Worm (Caenorhabditis elegans) whole organism, L4 larva: Measurements from ENCODE around the gene gst-6.
A peak's percentile ranks its signal among the peaks of the same experiment; 100 is the strongest.

ENCODE experiments used
- F10B5.3 ChIP-seq: sonication (generic microtip); optimal IDR thresholded peaks from 2 replicates; lab custom pipeline; 2016; ENCODE audit warnings: mild to moderate bottlenecking, missing genetic modification characterization, missing compliant biosample characterization
- F37D6.2 ChIP-seq: sonication (generic microtip); optimal IDR thresholded peaks from 2 replicates; lab custom pipeline; 2016; ENCODE audit warnings: mild to moderate bottlenecking, missing genetic modification characterization, missing compliant biosample characterization
- F49E8.2 ChIP-seq: sonication (generic microtip); optimal IDR thresholded peaks from 2 replicates; lab custom pipeline; 2016; ENCODE audit warnings: missing compliant biosample characterization, mild to moderate bottlenecking, missing genetic modification characterization, borderline replicate concordance
- Y48G9A.11 ChIP-seq: fragments of 200-800 bp; sonication (Bioruptor generic); IDR thresholded peaks from 2 replicates; pipeline ENCODE4 v1.3.6; 2022; ENCODE audit warnings: missing genetic modification reagents, missing genetic modification characterization, missing compliant biosample characterization
- ZK337.2 ChIP-seq: fragments of 200-800 bp; sonication (Bioruptor generic); IDR thresholded peaks from 2 replicates; pipeline ENCODE4 v1.3.6; 2022; ENCODE audit warnings: missing genetic modification reagents, missing genetic modification characterization, missing compliant biosample characterization
- arid-1 ChIP-seq: fragments of 200-800 bp; sonication (Bioruptor generic); conservative IDR thresholded peaks from 2 replicates; pipeline ENCODE4 v1.3.6; 2022; ENCODE audit warnings: missing genetic modification reagents, missing genetic modification characterization, missing compliant biosample characterization
- attf-4 ChIP-seq: sonication (generic microtip); optimal IDR thresholded peaks from 3 replicates; lab custom pipeline; 2017; ENCODE audit warnings: missing biosample characterization, missing genetic modification characterization
- ceh-20 ChIP-seq: fragments of 200-800 bp; sonication (Bioruptor generic); IDR thresholded peaks from 2 replicates; pipeline ENCODE4 v1.3.6; 2022; ENCODE audit warnings: missing genetic modification reagents, missing genetic modification characterization, missing compliant biosample characterization
- ceh-28 ChIP-seq: fragments of 150-350 bp; optimal IDR thresholded peaks from 2 replicates; lab custom pipeline; 2014; ENCODE audit warnings: missing biosample characterization, missing genetic modification reagents, missing genetic modification characterization
- ceh-62 ChIP-seq: sonication (generic microtip); optimal IDR thresholded peaks from 2 replicates; lab custom pipeline; 2017; ENCODE audit warnings: missing biosample characterization, missing genetic modification characterization
- cey-2 ChIP-seq: sonication (generic microtip); optimal IDR thresholded peaks from 3 replicates; lab custom pipeline; 2017; ENCODE audit warnings: missing genetic modification characterization, mild to moderate bottlenecking, missing compliant biosample characterization, antibody characterized with exemption, borderline replicate concordance; ENCODE audit not compliant: insufficient read depth
- daf-12 ChIP-seq: fragments of 150-350 bp; optimal IDR thresholded peaks from 2 replicates; lab custom pipeline; 2014; ENCODE audit warnings: missing biosample characterization, missing genetic modification reagents, missing genetic modification characterization
- daf-19 ChIP-seq: fragments of 200-800 bp; sonication (Bioruptor generic); conservative IDR thresholded peaks from 2 replicates; pipeline ENCODE4 v1.3.6; 2022; ENCODE audit warnings: missing genetic modification characterization, missing compliant biosample characterization
- dmd-6 ChIP-seq: fragments of 200-800 bp; sonication (Bioruptor generic); IDR thresholded peaks from 2 replicates; pipeline ENCODE4 v1.3.6; 2022; ENCODE audit warnings: missing genetic modification reagents, missing genetic modification characterization, missing compliant biosample characterization
- duxl-1 ChIP-seq: sonication (generic microtip); optimal IDR thresholded peaks from 2 replicates; lab custom pipeline; 2016; ENCODE audit warnings: mild to moderate bottlenecking, missing genetic modification characterization, moderate library complexity, missing compliant biosample characterization; ENCODE audit not compliant: poor library complexity
- dve-1 ChIP-seq: sonication (generic microtip); optimal IDR thresholded peaks from 2 replicates; lab custom pipeline; 2017; ENCODE audit warnings: antibody characterized with exemption, mild to moderate bottlenecking, missing genetic modification characterization, missing compliant biosample characterization; ENCODE audit not compliant: insufficient read depth
- egl-27 ChIP-seq: sonication (generic microtip); optimal IDR thresholded peaks from 3 replicates; lab custom pipeline; 2017; ENCODE audit warnings: missing biosample characterization, missing genetic modification reagents, missing genetic modification characterization
- egl-43 ChIP-seq: fragments of 200-800 bp; sonication (Bioruptor generic); IDR thresholded peaks from 2 replicates; pipeline ENCODE4 v1.3.6; 2022; ENCODE audit warnings: missing genetic modification reagents, missing genetic modification characterization, missing compliant biosample characterization
- hif-1 ChIP-seq, 2 experiments: sonication (generic microtip); optimal IDR thresholded peaks; 2 replicates each; lab custom pipeline; 2016 to 2017; ENCODE audit warnings: missing compliant biosample characterization in 2 of 2, missing genetic modification characterization in 2 of 2, missing genetic modification reagents in 2 of 2, missing genotype in 2 of 2, mild to moderate bottlenecking in 1 of 2
- hlh-30 ChIP-seq: sonication (generic microtip); optimal IDR thresholded peaks from 2 replicates; lab custom pipeline; 2017; ENCODE audit warnings: antibody characterized with exemption, mild to moderate bottlenecking, missing genetic modification characterization, missing compliant biosample characterization; ENCODE audit not compliant: insufficient read depth
- hmg-1.1 ChIP-seq: fragments of 200-800 bp; sonication (Bioruptor generic); IDR thresholded peaks from 2 replicates; pipeline ENCODE4 v1.3.6; 2022; ENCODE audit warnings: missing genetic modification reagents, missing genetic modification characterization, missing compliant biosample characterization
- lin-1 ChIP-seq: fragments of 200-800 bp; sonication (Bioruptor generic); IDR thresholded peaks from 2 replicates; pipeline ENCODE4 v1.3.6; 2022; ENCODE audit warnings: missing genetic modification reagents, missing genetic modification characterization, missing compliant biosample characterization
- lin-13 ChIP-seq: fragments of 150-350 bp; optimal IDR thresholded peaks from 2 replicates; lab custom pipeline; 2014; ENCODE audit warnings: missing biosample characterization, missing genetic modification reagents, missing genetic modification characterization
- lin-29 ChIP-seq: fragments of 200-800 bp; sonication (Bioruptor generic); IDR thresholded peaks from 2 replicates; pipeline ENCODE4 v1.3.6; 2022; ENCODE audit warnings: missing genetic modification reagents, missing genetic modification characterization, missing compliant biosample characterization
- lin-39 ChIP-seq: fragments of 150-350 bp; optimal IDR thresholded peaks from 2 replicates; lab custom pipeline; 2014; ENCODE audit warnings: missing biosample characterization, missing genetic modification reagents, missing genetic modification characterization
- lir-3 ChIP-seq: sonication (generic microtip); optimal IDR thresholded peaks from 2 replicates; lab custom pipeline; 2016; ENCODE audit warnings: mild to moderate bottlenecking, missing genetic modification characterization, missing compliant biosample characterization
- lsy-2 ChIP-seq, 2 experiments: fragments of 150-350 bp in 1 of 2; sonication (generic microtip) in 1 of 2; optimal IDR thresholded peaks; 2 replicates each; lab custom pipeline; 2014 to 2017; ENCODE audit warnings: missing biosample characterization in 2 of 2, missing genetic modification characterization in 2 of 2
- madf-9 ChIP-seq: fragments of 200-800 bp; sonication (Bioruptor generic); conservative IDR thresholded peaks from 2 replicates; pipeline ENCODE4 v1.3.6; 2022; ENCODE audit warnings: missing genetic modification reagents, missing genetic modification characterization, missing compliant biosample characterization
- mdl-1 ChIP-seq, 2 experiments: fragments of 150-350 bp in 1 of 2; sonication (generic microtip) in 1 of 2; optimal IDR thresholded peaks; 2 replicates each; lab custom pipeline; 2014 to 2017; ENCODE audit warnings: missing biosample characterization in 2 of 2, missing genetic modification characterization in 2 of 2
- mep-1 ChIP-seq: fragments of 150-350 bp; sonication (generic microtip); optimal IDR thresholded peaks from 3 replicates; lab custom pipeline; 2014; ENCODE audit warnings: missing biosample characterization, missing genetic modification characterization
- mes-2 ChIP-seq: sonication (generic microtip); optimal IDR thresholded peaks from 2 replicates; lab custom pipeline; 2016; ENCODE audit warnings: missing genotype, mild to moderate bottlenecking, missing genetic modification characterization, missing compliant biosample characterization; ENCODE audit not compliant: poor library complexity, severe bottlenecking
- nhr-11 ChIP-seq: fragments of 150-350 bp; optimal IDR thresholded peaks from 2 replicates; lab custom pipeline; 2014; ENCODE audit warnings: missing biosample characterization, missing genetic modification characterization
- nhr-25 ChIP-seq: sonication (generic microtip); optimal IDR thresholded peaks from 2 replicates; lab custom pipeline; 2017; ENCODE audit warnings: missing genetic modification characterization, mild to moderate bottlenecking, missing compliant biosample characterization, antibody characterized with exemption, moderate library complexity, borderline replicate concordance; ENCODE audit not compliant: insufficient read depth
- nhr-28 ChIP-seq: fragments of 150-350 bp; optimal IDR thresholded peaks from 2 replicates; lab custom pipeline; 2014; ENCODE audit warnings: missing biosample characterization, missing genetic modification characterization
- nhr-48 ChIP-seq: sonication (generic microtip); optimal IDR thresholded peaks from 2 replicates; lab custom pipeline; 2016; ENCODE audit warnings: mild to moderate bottlenecking, missing genetic modification characterization, missing compliant biosample characterization
- nhr-6 ChIP-seq: fragments of 150-350 bp; optimal IDR thresholded peaks from 2 replicates; lab custom pipeline; 2014; ENCODE audit warnings: missing biosample characterization, missing genetic modification characterization
- nhr-77 ChIP-seq: fragments of 150-350 bp; optimal IDR thresholded peaks from 2 replicates; lab custom pipeline; 2014; ENCODE audit warnings: missing biosample characterization, missing genetic modification characterization
- pha-4 ChIP-seq, 2 experiments: fragments of 150-350 bp in 1 of 2; fragments of 200-800 bp in 1 of 2; sonication (Bioruptor generic) in 1 of 2; IDR thresholded peaks in 1 of 2; optimal IDR thresholded peaks in 1 of 2; 2 replicates each; pipeline versions ENCODE4 v1.3.6 to Lab custom; 2014 to 2022; ENCODE audit warnings: missing genetic modification characterization in 2 of 2, missing genetic modification reagents in 2 of 2, missing biosample characterization in 1 of 2, missing compliant biosample characterization in 1 of 2
- pqm-1 ChIP-seq: sonication (generic microtip); optimal IDR thresholded peaks from 2 replicates; lab custom pipeline; 2017; ENCODE audit warnings: missing biosample characterization, missing genetic modification characterization
- snpc-1.2 ChIP-seq: fragments of 200-800 bp; sonication (Bioruptor generic); IDR thresholded peaks from 2 replicates; pipeline ENCODE4 v1.3.6; 2022; ENCODE audit warnings: missing genetic modification reagents, missing genetic modification characterization, missing compliant biosample characterization
- tra-1 ChIP-seq: fragments of 200-800 bp; sonication (Bioruptor generic); IDR thresholded peaks from 2 replicates; pipeline ENCODE4 v1.3.6; 2022; ENCODE audit warnings: missing genetic modification reagents, missing genetic modification characterization, missing compliant biosample characterization
- unc-39 ChIP-seq: sonication (generic microtip); optimal IDR thresholded peaks from 2 replicates; lab custom pipeline; 2017; ENCODE audit warnings: missing biosample characterization, missing genetic modification characterization
- vab-7 ChIP-seq: fragments of 200-800 bp; sonication (Bioruptor generic); IDR thresholded peaks from 2 replicates; pipeline ENCODE4 v1.3.6; 2022; ENCODE audit warnings: missing genetic modification reagents, missing genetic modification characterization, missing compliant biosample characterization
- zfp-2 ChIP-seq: sonication (generic microtip); optimal IDR thresholded peaks from 2 replicates; lab custom pipeline; 2016; ENCODE audit warnings: mild to moderate bottlenecking, missing genetic modification characterization, missing compliant biosample characterization
- zip-11 ChIP-seq: fragments of 200-800 bp; sonication (Bioruptor generic); IDR thresholded peaks from 2 replicates; pipeline ENCODE4 v1.3.6; 2022; ENCODE audit warnings: missing genetic modification characterization, missing compliant biosample characterization
- zip-2 ChIP-seq: fragments of 150-350 bp; optimal IDR thresholded peaks from 2 replicates; lab custom pipeline; 2014; ENCODE audit warnings: missing biosample characterization, missing genetic modification characterization
- ztf-11 ChIP-seq: fragments of 150-350 bp; optimal IDR thresholded peaks from 2 replicates; lab custom pipeline; 2014; ENCODE audit warnings: missing biosample characterization, missing genetic modification characterization
- ztf-7 ChIP-seq: fragments of 150-350 bp; optimal IDR thresholded peaks from 2 replicates; lab custom pipeline; 2014; ENCODE audit warnings: missing biosample characterization, missing genetic modification characterization

gst-6 gene

DNA sequence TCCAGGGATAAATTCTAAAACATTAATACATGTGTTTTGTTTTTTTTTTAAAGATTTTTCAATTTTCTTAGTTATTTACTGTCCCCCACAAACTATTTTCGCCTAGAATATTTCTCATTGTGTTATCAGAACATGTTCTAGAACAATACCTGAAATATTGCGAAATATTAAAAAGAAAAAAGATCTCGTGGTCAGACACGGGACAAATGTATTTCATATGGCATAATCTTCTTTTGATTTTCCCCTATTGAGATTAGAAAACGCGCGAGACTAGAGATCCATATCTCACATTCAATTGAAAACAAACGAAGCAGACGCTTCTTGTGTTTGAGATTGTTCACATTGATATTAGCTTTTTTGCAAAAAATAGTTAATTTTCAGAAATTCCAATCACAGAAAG is 23.6 kb upstream of the gst-6 start (continued):
- TF ChIP-seq dmd-6 (GFP tag; lab: Robert Waterston, UW) = peak; percentile 24; the same call in 1 of the 2 replicates
- peak; percentile 11 for TF ChIP-seq mep-1 (tag; lab: Kevin White, UChicago)
- no peak for TF ChIP-seq lin-29 (GFP tag; lab: Robert Waterston, UW)
- TF ChIP-seq nhr-11 (tag; lab: Kevin White, UChicago) = peak; percentile 17

DNA sequence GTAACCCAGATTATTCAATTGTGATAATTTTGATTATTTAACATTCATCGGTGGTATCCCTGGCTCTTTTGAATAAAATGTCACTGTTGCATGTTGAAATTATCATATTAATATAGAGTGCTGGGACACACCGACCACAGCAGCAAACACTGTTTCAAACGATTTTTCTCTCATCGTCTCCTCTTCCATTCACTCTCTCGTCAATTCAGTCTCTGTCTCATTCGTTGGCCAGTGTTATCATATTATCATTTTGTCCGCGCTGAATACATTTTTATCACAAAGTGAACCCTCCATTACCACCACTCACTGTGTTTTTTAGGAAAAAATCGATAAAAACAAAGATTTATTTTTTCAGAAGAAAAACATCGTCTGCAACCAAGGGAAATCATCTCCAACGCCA is 22.6 kb upstream of the gst-6 start:
- TF ChIP-seq cey-2 = no peak
- no peak for TF ChIP-seq duxl-1 (tag; lab: Kevin White, UChicago)
- TF ChIP-seq mes-2 (tag; lab: Kevin White, UChicago) = peak; percentile 48
- no peak for TF ChIP-seq daf-19
- no peak; the same call in 1 of the 2 replicates for TF ChIP-seq ceh-20 (GFP tag; lab: Robert Waterston, UW)
- TF ChIP-seq egl-27 = no peak
- TF ChIP-seq ceh-28 (tag; lab: Kevin White, UChicago) = peak; percentile 5
- no peak for TF ChIP-seq lin-39 (tag; lab: Kevin White, UChicago)
- TF ChIP-seq lsy-2 (tag; optimal IDR thresholded peaks at IDR 0.05; lab: Kevin White, UChicago) = peak in 1 of 2 experiments; percentile 27
- TF ChIP-seq egl-43 (GFP tag; lab: Robert Waterston, UW) = no peak
- no peak for TF ChIP-seq madf-9 (GFP tag; lab: Robert Waterston, UW)
- no peak for TF ChIP-seq snpc-1.2
- TF ChIP-seq lin-1 (GFP tag; lab: Robert Waterston, UW) = no peak
- TF ChIP-seq nhr-25 (tag; lab: Kevin White, UChicago) = no peak
- TF ChIP-seq nhr-6 (tag; lab: Kevin White, UChicago) = no peak
- TF ChIP-seq F49E8.2 (tag; lab: Kevin White, UChicago) = no peak
- TF ChIP-seq ZK337.2 = no peak
- TF ChIP-seq nhr-28 (tag; lab: Kevin White, UChicago) = peak; percentile 78
- TF ChIP-seq zfp-2 (tag; lab: Kevin White, UChicago) = no peak
- TF ChIP-seq zip-11 (GFP tag; lab: Robert Waterston, UW) = no peak
- no peak for TF ChIP-seq nhr-11 (tag; lab: Kevin White, UChicago)
- TF ChIP-seq pqm-1 (tag; lab: Kevin White, UChicago) = peak; percentile 83
- TF ChIP-seq hif-1 (tag; optimal IDR thresholded peaks at IDR 0.05; lab: Kevin White, UChicago) = no peak
- no peak for TF ChIP-seq attf-4 (tag; lab: Kevin White, UChicago)
- TF ChIP-seq ztf-11 = no peak
- no peak for TF ChIP-seq vab-7
- TF ChIP-seq pha-4 (GFP tag; IDR thresholded peaks at IDR 0.05; lab: Robert Waterston, UW) = no peak
- peak; percentile 47 for TF ChIP-seq pha-4 (tag; optimal IDR thresholded peaks at IDR 0.05; lab: Kevin White, UChicago)
- TF ChIP-seq Y48G9A.11 = no peak
- TF ChIP-seq dve-1 (tag; lab: Kevin White, UChicago) = peak; percentile 48
- no peak for TF ChIP-seq arid-1
- no peak for TF ChIP-seq daf-12
- no peak for TF ChIP-seq ztf-7 (tag; lab: Kevin White, UChicago)
- peak; percentile 36 for TF ChIP-seq hlh-30
- no peak for TF ChIP-seq F10B5.3 (tag; lab: Kevin White, UChicago)
- no peak for TF ChIP-seq lir-3 (tag; lab: Kevin White, UChicago)
- no peak for TF ChIP-seq tra-1 (GFP tag; lab: Robert Waterston, UW)
- no peak for TF ChIP-seq nhr-48 (tag; lab: Kevin White, UChicago)
- TF ChIP-seq zip-2 (tag; lab: Kevin White, UChicago) = no peak
- TF ChIP-seq hmg-1.1 (GFP tag; lab: Robert Waterston, UW) = no peak
- TF ChIP-seq lin-13 (GFP tag; lab: Kevin White, UChicago) = no peak
- peak; percentile 52; the same call in 1 of the 2 replicates for TF ChIP-seq dmd-6 (GFP tag; lab: Robert Waterston, UW)
- peak in 1 of 2 experiments; percentile 1 for TF ChIP-seq mdl-1 (tag; optimal IDR thresholded peaks at IDR 0.05; lab: Kevin White, UChicago)
- TF ChIP-seq ceh-62 (tag; lab: Kevin White, UChicago) = no peak
- TF ChIP-seq F37D6.2 (tag; lab: Kevin White, UChicago) = no peak
- no peak for TF ChIP-seq unc-39
- peak; percentile 23 for TF ChIP-seq nhr-77 (tag; lab: Kevin White, UChicago)
